Worm (Caenorhabditis elegans) whole organism, late embryonic: ENCODE measurements around the gene C17C3.9.

Experiments used
- C08G9.2 ChIP-seq: sonication (generic microtip); optimal IDR thresholded peaks from 2 replicates; lab custom pipeline; 2016; ENCODE audit warnings: mild to moderate bottlenecking, missing genetic modification characterization, moderate library complexity, missing compliant biosample characterization
- K09A11.1 ChIP-seq: sonication (generic microtip); optimal IDR thresholded peaks from 2 replicates; lab custom pipeline; 2017; ENCODE audit warnings: antibody characterized with exemption, mild to moderate bottlenecking, missing genetic modification characterization, missing compliant biosample characterization; ENCODE audit not compliant: insufficient read depth
- Y22D7AL.16 ChIP-seq: sonication (generic microtip); optimal IDR thresholded peaks from 2 replicates; lab custom pipeline; 2016; ENCODE audit warnings: missing genetic modification characterization, missing compliant biosample characterization
- ahr-1 ChIP-seq: sonication (generic microtip); optimal IDR thresholded peaks from 2 replicates; lab custom pipeline; 2016; ENCODE audit warnings: missing genetic modification characterization, missing compliant biosample characterization
- ama-1 ChIP-seq: fragments of 150-350 bp; optimal IDR thresholded peaks from 2 replicates; lab custom pipeline; 2014
- ceh-22 ChIP-seq: sonication (generic microtip); optimal IDR thresholded peaks from 2 replicates; lab custom pipeline; 2017; ENCODE audit warnings: missing biosample characterization, missing genetic modification characterization
- ceh-24 ChIP-seq: sonication (generic microtip); optimal IDR thresholded peaks from 2 replicates; lab custom pipeline; 2016; ENCODE audit warnings: mild to moderate bottlenecking, missing genetic modification characterization, missing compliant biosample characterization
- ceh-30 ChIP-seq: fragments of 150-350 bp; optimal IDR thresholded peaks from 2 replicates; lab custom pipeline; 2014; ENCODE audit warnings: missing biosample characterization, missing genetic modification characterization
- ceh-31 ChIP-seq: sonication (generic microtip); optimal IDR thresholded peaks from 2 replicates; lab custom pipeline; 2016; ENCODE audit warnings: missing genetic modification characterization, missing compliant biosample characterization
- ceh-6 ChIP-seq: fragments of 200-800 bp; sonication (Bioruptor generic); optimal IDR thresholded peaks from 2 replicates; lab custom pipeline; 2018; ENCODE audit warnings: mild to moderate bottlenecking, missing genetic modification characterization, missing compliant biosample characterization
- che-1 ChIP-seq: sonication (generic microtip); optimal IDR thresholded peaks from 2 replicates; lab custom pipeline; 2016; ENCODE audit warnings: mild to moderate bottlenecking, missing genetic modification characterization, missing compliant biosample characterization
- fkh-10 ChIP-seq: fragments of 150-350 bp; optimal IDR thresholded peaks from 2 replicates; lab custom pipeline; 2014; ENCODE audit warnings: missing biosample characterization, missing genetic modification reagents, missing genetic modification characterization
- fkh-6 ChIP-seq: sonication (generic microtip); optimal IDR thresholded peaks from 2 replicates; lab custom pipeline; 2016; ENCODE audit warnings: missing genetic modification characterization, missing compliant biosample characterization
- gmeb-2 ChIP-seq: sonication (generic microtip); optimal IDR thresholded peaks from 2 replicates; lab custom pipeline; 2016; ENCODE audit warnings: missing genetic modification characterization, inconsistent platforms, missing compliant biosample characterization
- hlh-15 ChIP-seq: sonication (generic microtip); optimal IDR thresholded peaks from 2 replicates; lab custom pipeline; 2016; ENCODE audit warnings: missing genetic modification characterization, missing compliant biosample characterization
- hlh-30 ChIP-seq: sonication (generic microtip); optimal IDR thresholded peaks from 2 replicates; lab custom pipeline; 2017; ENCODE audit warnings: antibody characterized with exemption, missing genetic modification characterization, missing compliant biosample characterization; ENCODE audit not compliant: insufficient read depth
- hlh-6 ChIP-seq: sonication (generic microtip); optimal IDR thresholded peaks from 2 replicates; lab custom pipeline; 2016; ENCODE audit warnings: missing genotype, missing genetic modification characterization, missing compliant biosample characterization
- hlh-8 ChIP-seq: sonication (generic microtip); optimal IDR thresholded peaks from 2 replicates; lab custom pipeline; 2016; ENCODE audit warnings: missing genotype, missing genetic modification characterization, missing compliant biosample characterization
- lin-11 ChIP-seq: fragments of 200-800 bp; sonication (Bioruptor generic); optimal IDR thresholded peaks from 2 replicates; lab custom pipeline; 2018; ENCODE audit warnings: mild to moderate bottlenecking, missing genetic modification characterization, missing compliant biosample characterization
- madf-2 ChIP-seq: sonication (generic microtip); optimal IDR thresholded peaks from 2 replicates; lab custom pipeline; 2017; ENCODE audit warnings: missing genetic modification characterization, missing compliant biosample characterization
- nfya-1 ChIP-seq: sonication (generic microtip); optimal IDR thresholded peaks from 2 replicates; lab custom pipeline; 2017; ENCODE audit warnings: missing genetic modification characterization, mild to moderate bottlenecking, missing compliant biosample characterization, antibody characterized with exemption, moderate library complexity
- nhr-11 ChIP-seq: fragments of 150-350 bp; optimal IDR thresholded peaks from 2 replicates; lab custom pipeline; 2014; ENCODE audit warnings: missing biosample characterization, missing genetic modification characterization
- nhr-232 ChIP-seq: sonication (generic microtip); optimal IDR thresholded peaks from 2 replicates; lab custom pipeline; 2016; ENCODE audit warnings: missing genetic modification characterization, missing compliant biosample characterization
- npax-4 ChIP-seq: sonication (generic microtip); optimal IDR thresholded peaks from 2 replicates; lab custom pipeline; 2016; ENCODE audit warnings: missing genetic modification characterization, missing compliant biosample characterization
- pax-1 ChIP-seq: fragments of 150-350 bp; optimal IDR thresholded peaks from 2 replicates; lab custom pipeline; 2014; ENCODE audit warnings: missing biosample characterization, missing genetic modification characterization
- pha-2 ChIP-seq: sonication (generic microtip); optimal IDR thresholded peaks from 2 replicates; lab custom pipeline; 2017; ENCODE audit warnings: mild to moderate bottlenecking, missing genetic modification characterization, missing compliant biosample characterization
- pros-1 ChIP-seq: fragments of 150-350 bp; optimal IDR thresholded peaks from 2 replicates; lab custom pipeline; 2014; ENCODE audit warnings: missing biosample characterization, missing genetic modification reagents, missing genetic modification characterization
- ref-2 ChIP-seq: sonication (generic microtip); optimal IDR thresholded peaks from 2 replicates; lab custom pipeline; 2016; ENCODE audit warnings: missing genetic modification characterization, missing compliant biosample characterization
- rnt-1 ChIP-seq: sonication (generic microtip); optimal IDR thresholded peaks from 2 replicates; lab custom pipeline; 2016; ENCODE audit warnings: missing genetic modification characterization, missing compliant biosample characterization
- sox-4 ChIP-seq: sonication (generic microtip); optimal IDR thresholded peaks from 2 replicates; lab custom pipeline; 2017; ENCODE audit warnings: mild to moderate bottlenecking, missing genetic modification characterization, inconsistent platforms, missing compliant biosample characterization
- syd-9 ChIP-seq: sonication (generic microtip); optimal IDR thresholded peaks from 2 replicates; lab custom pipeline; 2016; ENCODE audit warnings: mild to moderate bottlenecking, missing genetic modification characterization, moderate library complexity, missing compliant biosample characterization
- tbx-2 ChIP-seq: sonication (generic microtip); optimal IDR thresholded peaks from 2 replicates; lab custom pipeline; 2016; ENCODE audit warnings: missing genetic modification characterization, missing compliant biosample characterization
- tbx-7 ChIP-seq: sonication (generic microtip); optimal IDR thresholded peaks from 2 replicates; lab custom pipeline; 2016; ENCODE audit warnings: missing genotype, missing genetic modification characterization, missing compliant biosample characterization
- unc-42 ChIP-seq: sonication (generic microtip); optimal IDR thresholded peaks from 2 replicates; lab custom pipeline; 2016; ENCODE audit warnings: missing genotype, missing genetic modification characterization, missing compliant biosample characterization
- unc-86 ChIP-seq: sonication (generic microtip); optimal IDR thresholded peaks from 2 replicates; lab custom pipeline; 2016; ENCODE audit warnings: missing genetic modification characterization, missing compliant biosample characterization
- zip-5 ChIP-seq: sonication (generic microtip); optimal IDR thresholded peaks from 2 replicates; lab custom pipeline; 2016; ENCODE audit warnings: missing genetic modification characterization, missing compliant biosample characterization
- ztf-16 ChIP-seq: sonication (generic microtip); optimal IDR thresholded peaks from 2 replicates; lab custom pipeline; 2017; ENCODE audit warnings: missing genetic modification characterization, missing compliant biosample characterization

Gene C17C3.9

ce11 chrII:5553531-5553930 is 21.5 kb upstream of the C17C3.9 start:
- TF ChIP-seq rnt-1 (no peak), tbx-2 (no peak), ceh-6 (GFP tag; lab: Kevin White, UChicago) (no peak), K09A11.1 (tag; lab: Kevin White, UChicago) (no peak), Y22D7AL.16 (tag; lab: Kevin White, UChicago) (no peak), syd-9 (tag; lab: Kevin White, UChicago) (no peak), pros-1 (tag; lab: Kevin White, UChicago) (no peak), hlh-15 (tag; lab: Kevin White, UChicago) (no peak), gmeb-2 (tag; lab: Kevin White, UChicago) (no peak), che-1 (no peak), hlh-6 (tag; lab: Kevin White, UChicago) (no peak), lin-11 (tag; lab: Kevin White, UChicago) (no peak), fkh-6 (no peak), ceh-30 (tag; lab: Kevin White, UChicago) (no peak), ref-2 (tag; lab: Kevin White, UChicago) (no peak), sox-4 (tag; lab: Kevin White, UChicago) (no peak)

- TF ChIP-seq npax-4 (tag; lab: Kevin White, UChicago), result no peak
- TF ChIP-seq pha-2 (tag; lab: Kevin White, UChicago), result no peak
- TF ChIP-seq ahr-1, result no peak
Observed at ce11 chrII:5551517-5551916, 19.4 kb upstream of the C17C3.9 start, which contains the start of gene C17C3.5. C17C3.5 (plus strand) TSS chrII:5551817.

ce11 chrII:5549746-5550145 is 17.7 kb upstream of the C17C3.9 start, which contains the start of gene C17C3.6:
C17C3.6 (plus strand) TSS chrII:5550046.
- no peak for TF ChIP-seq nfya-1
- TF ChIP-seq fkh-10, result no peak
- TF ChIP-seq tbx-7 (tag; lab: Kevin White, UChicago), result no peak
- no peak for TF ChIP-seq Y22D7AL.16 (tag; lab: Kevin White, UChicago)
- TF ChIP-seq hlh-30 (tag; lab: Kevin White, UChicago), result no peak
- no peak for TF ChIP-seq ceh-24 (tag; lab: Kevin White, UChicago)
- TF ChIP-seq C08G9.2 (tag; lab: Kevin White, UChicago), result no peak
- no peak for TF ChIP-seq sox-4 (tag; lab: Kevin White, UChicago)
- no peak for TF ChIP-seq rnt-1
- no peak for TF ChIP-seq ceh-22 (tag; lab: Kevin White, UChicago)
- no peak for TF ChIP-seq unc-42 (tag; lab: Kevin White, UChicago)
- no peak for TF ChIP-seq nhr-232 (tag; lab: Kevin White, UChicago)
- no peak for TF ChIP-seq ztf-16 (tag; lab: Kevin White, UChicago)

- TF ChIP-seq unc-86 (tag; lab: Kevin White, UChicago) (no peak), Y22D7AL.16 (tag; lab: Kevin White, UChicago) (no peak), ceh-31 (tag; lab: Kevin White, UChicago) (no peak), madf-2 (tag; lab: Kevin White, UChicago) (no peak), ceh-30 (tag; lab: Kevin White, UChicago) (no peak), nhr-11 (tag; lab: Kevin White, UChicago) (no peak), npax-4 (tag; lab: Kevin White, UChicago) (no peak), gmeb-2 (tag; lab: Kevin White, UChicago) (no peak), K09A11.1 (tag; lab: Kevin White, UChicago) (no peak), hlh-8 (no peak), zip-5 (no peak), ama-1 (lab: Kevin White, UChicago) (no peak), pax-1 (no peak)
Observed at ce11 chrII:5547442-5547894, 15.4 kb upstream of the C17C3.9 start, which contains the start of gene acdh-2. acdh-2 (minus strand) TSS chrII:5547492.
